Worm (Caenorhabditis elegans): ENCODE data around the gene dsl-1.

- TF ChIP-seq ceh-83 (GFP tag; optimal IDR thresholded peaks at IDR 0.05) (no peak), nhr-2 (tag; optimal IDR thresholded peaks at IDR 0.05) (no peak), lin-13 (tag; optimal IDR thresholded peaks at IDR 0.05) (no peak)
Measured at ce11 chrIV:1167352-1167751, 40.5 kb downstream of the dsl-1 start.

Data from whole organism, mixed stage, embryonic.